Worm (Caenorhabditis elegans) whole organism, L1 larva: ENCODE results near the gene bgnt-1.3.

Experiments used
- C04F5.9 ChIP-seq: sonication (generic microtip); optimal IDR thresholded peaks from 2 replicates; lab custom pipeline; 2016; ENCODE audit warnings: missing genetic modification characterization, missing compliant biosample characterization
- C16A3.4 ChIP-seq: fragments of 150-350 bp; optimal IDR thresholded peaks from 2 replicates; lab custom pipeline; 2014; ENCODE audit warnings: missing biosample characterization, missing genetic modification characterization
- Y116A8C.19 ChIP-seq: sonication (generic microtip); optimal IDR thresholded peaks from 2 replicates; lab custom pipeline; 2016; ENCODE audit warnings: missing compliant biosample characterization, missing genetic modification characterization, borderline replicate concordance
- blmp-1 ChIP-seq: fragments of 150-350 bp; optimal IDR thresholded peaks from 2 replicates; lab custom pipeline; 2014; ENCODE audit warnings: missing biosample characterization, missing genetic modification characterization
- ceh-88 ChIP-seq: fragments of 200-800 bp; sonication (Bioruptor generic); IDR thresholded peaks from 2 replicates; pipeline ENCODE4 v1.3.6; 2022; ENCODE audit warnings: missing genetic modification characterization, missing compliant biosample characterization
- ceh-90 ChIP-seq: sonication (generic microtip); optimal IDR thresholded peaks from 2 replicates; lab custom pipeline; 2016; ENCODE audit warnings: missing genetic modification characterization, missing compliant biosample characterization
- ces-1 ChIP-seq: fragments of 150-350 bp; optimal IDR thresholded peaks from 2 replicates; lab custom pipeline; 2014; ENCODE audit warnings: missing biosample characterization, missing genetic modification reagents, missing genetic modification characterization
- efl-1 ChIP-seq, 4 experiments: fragments of 150-350 bp; optimal IDR thresholded peaks in 3 of 4; peaks in 1 of 4; 1 replicate in 1 of 4; 2 replicates in 3 of 4; lab custom pipeline; 2014; ENCODE audit warnings: missing biosample characterization in 2 of 4, missing genetic modification characterization in 2 of 4, missing genetic modification reagents in 2 of 4
- efl-3 ChIP-seq: fragments of 200-800 bp; sonication (Bioruptor generic); optimal IDR thresholded peaks from 2 replicates; lab custom pipeline; 2018; ENCODE audit warnings: mild to moderate bottlenecking, missing genetic modification characterization, missing compliant biosample characterization
- egl-27 ChIP-seq, 2 experiments: fragments of 150-350 bp in 1 of 2; sonication (generic microtip); optimal IDR thresholded peaks; 3 replicates each; lab custom pipeline; 2017 to 2018; ENCODE audit warnings: missing biosample characterization in 2 of 2, missing genetic modification characterization in 2 of 2, missing genetic modification reagents in 2 of 2
- elt-2 ChIP-seq: sonication (generic microtip); optimal IDR thresholded peaks from 2 replicates; lab custom pipeline; 2016; ENCODE audit warnings: missing genetic modification characterization, mild to moderate bottlenecking, inconsistent platforms, missing compliant biosample characterization, missing genetic modification reagents
- elt-3 ChIP-seq, 6 experiments: fragments of 150-350 bp in 1 of 6; sonication (generic microtip); optimal IDR thresholded peaks; 2 replicates each; lab custom pipeline; 2017 to 2018; ENCODE audit warnings: missing biosample characterization in 6 of 6, missing genetic modification characterization in 6 of 6, inconsistent platforms in 1 of 6
- ets-5 ChIP-seq: fragments of 200-800 bp; sonication (Bioruptor generic); IDR thresholded peaks from 2 replicates; pipeline ENCODE4 v1.3.6; 2022; ENCODE audit warnings: missing genetic modification characterization, missing compliant biosample characterization
- fkh-10 ChIP-seq: sonication (generic microtip); optimal IDR thresholded peaks from 2 replicates; lab custom pipeline; 2017; ENCODE audit warnings: missing biosample characterization, missing genetic modification reagents, missing genetic modification characterization
- fkh-4 ChIP-seq: sonication (generic microtip); optimal IDR thresholded peaks from 2 replicates; lab custom pipeline; 2016; ENCODE audit warnings: missing compliant biosample characterization, missing genetic modification characterization, borderline replicate concordance
- grh-1 ChIP-seq: fragments of 200-800 bp; sonication (Bioruptor generic); IDR thresholded peaks from 2 replicates; pipeline ENCODE4 v1.3.6; 2022; ENCODE audit warnings: missing genetic modification reagents, missing genetic modification characterization, missing compliant biosample characterization
- lin-14 ChIP-seq: fragments of 200-800 bp; sonication (Bioruptor generic); optimal IDR thresholded peaks from 2 replicates; lab custom pipeline; 2018; ENCODE audit warnings: mild to moderate bottlenecking, missing genetic modification characterization, moderate library complexity, missing compliant biosample characterization
- lin-39 ChIP-seq: fragments of 150-350 bp; optimal IDR thresholded peaks from 2 replicates; lab custom pipeline; 2014; ENCODE audit warnings: missing biosample characterization, missing genetic modification reagents, missing genetic modification characterization
- lir-3 ChIP-seq: sonication (generic microtip); optimal IDR thresholded peaks from 2 replicates; lab custom pipeline; 2016; ENCODE audit warnings: mild to moderate bottlenecking, missing genetic modification characterization, moderate library complexity, missing compliant biosample characterization; ENCODE audit not compliant: poor library complexity
- lsy-2 ChIP-seq, 2 experiments: fragments of 150-350 bp; optimal IDR thresholded peaks; 2 replicates each; lab custom pipeline; 2014; ENCODE audit warnings: missing biosample characterization in 2 of 2, missing genetic modification characterization in 2 of 2
- mef-2 ChIP-seq: fragments of 150-350 bp; optimal IDR thresholded peaks from 2 replicates; lab custom pipeline; 2014; ENCODE audit warnings: missing biosample characterization, missing genetic modification characterization
- mep-1 ChIP-seq: fragments of 150-350 bp; optimal IDR thresholded peaks from 2 replicates; lab custom pipeline; 2014; ENCODE audit warnings: missing biosample characterization, missing genetic modification characterization
- nhr-19 ChIP-seq: fragments of 200-800 bp; sonication (Bioruptor generic); conservative IDR thresholded peaks from 2 replicates; pipeline ENCODE4 v1.3.6; 2022; ENCODE audit warnings: missing genetic modification characterization, missing compliant biosample characterization
- nhr-28 ChIP-seq: fragments of 150-350 bp; optimal IDR thresholded peaks from 2 replicates; lab custom pipeline; 2014; ENCODE audit warnings: missing biosample characterization, missing genetic modification characterization
- nhr-47 ChIP-seq: sonication (generic microtip); optimal IDR thresholded peaks from 2 replicates; lab custom pipeline; 2016; ENCODE audit warnings: mild to moderate bottlenecking, missing genetic modification characterization, moderate library complexity, missing compliant biosample characterization
- nhr-84 ChIP-seq: sonication (generic microtip); optimal IDR thresholded peaks from 2 replicates; lab custom pipeline; 2017; ENCODE audit warnings: missing biosample characterization, missing genetic modification characterization
- rnt-1 ChIP-seq: sonication (generic microtip); optimal IDR thresholded peaks from 2 replicates; lab custom pipeline; 2016; ENCODE audit warnings: mild to moderate bottlenecking, missing genetic modification characterization, moderate library complexity, missing compliant biosample characterization
- snu-23 ChIP-seq: sonication (generic microtip); optimal IDR thresholded peaks from 2 replicates; lab custom pipeline; 2016; ENCODE audit warnings: missing genetic modification characterization, missing compliant biosample characterization
- sptf-1 ChIP-seq: fragments of 150-350 bp; optimal IDR thresholded peaks from 2 replicates; lab custom pipeline; 2014; ENCODE audit warnings: missing biosample characterization, missing genetic modification characterization
- tlp-1 ChIP-seq: fragments of 150-350 bp; optimal IDR thresholded peaks from 2 replicates; lab custom pipeline; 2014; ENCODE audit warnings: missing biosample characterization, missing genetic modification characterization
- unc-130 ChIP-seq: fragments of 150-350 bp; optimal IDR thresholded peaks from 2 replicates; lab custom pipeline; 2017; ENCODE audit warnings: missing biosample characterization, missing genetic modification characterization, inconsistent platforms
- unc-30 ChIP-seq: sonication (generic microtip); optimal IDR thresholded peaks from 2 replicates; lab custom pipeline; 2017; ENCODE audit warnings: missing biosample characterization, missing genetic modification characterization
- unc-62 ChIP-seq: fragments of 150-350 bp; optimal IDR thresholded peaks from 2 replicates; lab custom pipeline; 2014; ENCODE audit warnings: missing biosample characterization, missing genetic modification reagents, missing genetic modification characterization
- vab-15 ChIP-seq: sonication (generic microtip); optimal IDR thresholded peaks from 2 replicates; lab custom pipeline; 2017; ENCODE audit warnings: missing genotype, mild to moderate bottlenecking, missing genetic modification characterization, missing compliant biosample characterization
- xbp-1 ChIP-seq: sonication (generic microtip); optimal IDR thresholded peaks from 2 replicates; lab custom pipeline; 2016; ENCODE audit warnings: missing genetic modification characterization, missing compliant biosample characterization
- zag-1 ChIP-seq: fragments of 150-350 bp; optimal IDR thresholded peaks from 2 replicates; lab custom pipeline; 2014; ENCODE audit warnings: missing biosample characterization, missing genetic modification characterization
- ztf-11 ChIP-seq, 2 experiments: sonication (generic microtip); optimal IDR thresholded peaks; 2 replicates each; lab custom pipeline; 2016 to 2017; ENCODE audit warnings: missing genetic modification characterization in 2 of 2, missing biosample characterization in 1 of 2, missing compliant biosample characterization in 1 of 2

The bgnt-1.3 gene

DNA sequence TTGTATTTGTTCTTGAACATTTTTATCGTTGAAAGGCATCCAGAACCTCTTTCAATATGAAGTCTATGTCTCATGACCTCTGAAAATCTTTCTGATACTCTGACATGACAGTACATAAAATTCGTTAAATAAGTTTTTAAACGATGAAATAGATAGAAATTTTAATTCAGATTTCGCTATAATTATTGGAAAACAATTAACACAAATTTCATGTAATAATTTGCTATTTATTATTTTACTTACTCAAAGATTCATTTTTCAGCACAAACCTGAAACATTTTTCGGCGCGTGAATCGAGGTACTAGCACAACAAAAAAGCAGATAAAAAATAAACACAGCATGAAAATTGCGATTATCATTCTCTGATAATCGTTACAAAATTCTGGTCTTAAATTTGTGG is 10.2 kb upstream of the bgnt-1.3 start, which contains the start of gene T13F3.4:
T13F3.4 (minus strand) TSS at position 101 of the 400 bp plus-strand sequence.
- no peak for TF ChIP-seq xbp-1
- no peak for TF ChIP-seq ces-1 (GFP tag; lab: Kevin White, UChicago)
- no peak for TF ChIP-seq lir-3 (tag; lab: Kevin White, UChicago)
- TF ChIP-seq zag-1 (tag; lab: Kevin White, UChicago) = no peak
- no peak for TF ChIP-seq mef-2 (tag; lab: Kevin White, UChicago)
- no peak for TF ChIP-seq ceh-88

DNA sequence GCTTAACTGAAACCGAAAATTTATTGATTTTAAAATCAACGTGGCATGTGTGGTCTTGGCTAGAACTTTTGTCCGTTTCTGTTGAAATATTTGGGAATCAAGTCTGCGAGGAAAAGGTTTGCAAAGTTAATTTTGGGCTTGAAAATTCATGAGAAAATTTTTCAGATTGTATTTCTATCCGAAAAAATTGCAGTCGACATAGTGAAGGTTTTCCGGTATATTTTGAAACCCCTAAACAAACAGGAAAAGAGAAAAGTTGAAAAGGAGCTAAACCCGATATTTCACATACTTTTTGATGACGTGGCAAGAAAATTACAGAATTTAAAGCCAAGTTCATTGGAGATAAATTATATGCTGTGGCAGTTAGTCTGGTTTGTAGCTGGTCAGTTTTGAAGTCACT is 3.4 kb upstream of the bgnt-1.3 start, which contains the start of gene nhr-127:
nhr-127 (plus strand) TSS at position 301 of the 400 bp plus-strand sequence.
- TF ChIP-seq ces-1 (GFP tag; lab: Kevin White, UChicago) = no peak
- TF ChIP-seq fkh-4 (tag; lab: Kevin White, UChicago) = no peak
- no peak for TF ChIP-seq vab-15
- no peak for TF ChIP-seq unc-30
- no peak for TF ChIP-seq egl-27 (tag; optimal IDR thresholded peaks at IDR 0.05; lab: Kevin White, UChicago)
- TF ChIP-seq grh-1 (GFP tag; lab: Robert Waterston, UW) = no peak
- TF ChIP-seq, all 84 proteins: peak for 0

DNA sequence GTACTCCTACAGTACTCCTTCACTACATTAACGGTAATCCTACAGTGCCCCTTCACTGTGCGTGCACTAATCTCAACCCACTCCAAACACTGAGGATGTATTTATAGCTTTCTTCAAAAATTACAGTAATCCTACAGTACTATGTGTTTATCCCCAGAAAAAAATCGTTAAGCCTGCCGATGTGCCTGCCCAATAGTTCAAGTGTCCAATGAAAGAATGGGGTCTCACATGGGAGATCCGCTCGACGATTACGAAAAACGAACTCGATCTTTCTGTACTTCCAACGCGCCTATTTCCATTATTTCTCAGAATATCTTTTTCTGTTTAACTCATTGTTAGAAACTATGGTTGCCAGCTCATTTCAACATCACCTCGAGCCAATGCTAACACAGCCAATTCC is 1.8 kb upstream of the bgnt-1.3 start, which contains the start of gene nhr-218:
nhr-218 (plus strand) TSS at position 301 of the 400 bp plus-strand sequence.
- TF ChIP-seq unc-62 (GFP tag; lab: Kevin White, UChicago) = no peak
- TF ChIP-seq snu-23 (GFP tag; lab: Kevin White, UChicago) = no peak
- no peak for TF ChIP-seq elt-3 (tag; optimal IDR thresholded peaks at IDR 0.05; lab: Kevin White, UChicago)
- no peak for TF ChIP-seq vab-15
- TF ChIP-seq rnt-1 (tag; lab: Kevin White, UChicago) = no peak
- TF ChIP-seq unc-130 = no peak
- TF ChIP-seq grh-1 (GFP tag; lab: Robert Waterston, UW) = no peak
- no peak for TF ChIP-seq tlp-1 (tag; lab: Kevin White, UChicago)
- TF ChIP-seq efl-3 (GFP tag; lab: Kevin White, UChicago) = no peak
- TF ChIP-seq lin-39 (tag; lab: Kevin White, UChicago) = no peak
- no peak for TF ChIP-seq nhr-28 (tag; lab: Kevin White, UChicago)
- TF ChIP-seq mep-1 (tag; lab: Kevin White, UChicago) = no peak
- no peak for TF ChIP-seq fkh-10 (GFP tag; lab: Kevin White, UChicago)

- TF ChIP-seq vab-15 = no peak
- TF ChIP-seq ceh-90 (tag; lab: Kevin White, UChicago) = no peak
- TF ChIP-seq efl-1 (optimal IDR thresholded peaks at IDR 0.05; lab: Kevin White, UChicago) = no peak
- no peak for TF ChIP-seq efl-1 (GFP tag; optimal IDR thresholded peaks at IDR 0.05 in 1 of 2; lab: Kevin White, UChicago)
- no peak for TF ChIP-seq ztf-11 (tag; optimal IDR thresholded peaks at IDR 0.05; lab: Kevin White, UChicago)
- no peak for TF ChIP-seq lsy-2 (tag; optimal IDR thresholded peaks at IDR 0.05; lab: Kevin White, UChicago)
- TF ChIP-seq C04F5.9 (tag; lab: Kevin White, UChicago) = no peak
- TF ChIP-seq fkh-4 (tag; lab: Kevin White, UChicago) = no peak
- no peak for TF ChIP-seq ets-5 (GFP tag; lab: Robert Waterston, UW)
- no peak for TF ChIP-seq fkh-10 (GFP tag; lab: Kevin White, UChicago)
- TF ChIP-seq elt-2 = no peak
- no peak for TF ChIP-seq mep-1 (tag; lab: Kevin White, UChicago)
- TF ChIP-seq sptf-1 (tag; lab: Kevin White, UChicago) = no peak
- TF ChIP-seq blmp-1 (tag; lab: Kevin White, UChicago) = no peak
Measured at ce11 chrV:16253687-16254086, 2.6 kb downstream of the bgnt-1.3 start, which contains the start of gene gcy-20. Gene gcy-20, minus strand, starts transcription at chrV:16253787.

- TF ChIP-seq rnt-1 (tag; lab: Kevin White, UChicago) (no peak), Y116A8C.19 (tag; lab: Kevin White, UChicago) (no peak), C16A3.4 (no peak), efl-1 (optimal IDR thresholded peaks at IDR 0.05; lab: Kevin White, UChicago) (no peak), efl-1 (GFP tag; optimal IDR thresholded peaks at IDR 0.05 in 1 of 2; lab: Kevin White, UChicago) (no peak), efl-3 (GFP tag; lab: Kevin White, UChicago) (no peak), nhr-84 (tag; lab: Kevin White, UChicago) (no peak), lin-14 (no peak), nhr-47 (tag; lab: Kevin White, UChicago) (no peak), nhr-19 (GFP tag; lab: Robert Waterston, UW) (no peak), fkh-4 (tag; lab: Kevin White, UChicago) (no peak)
Measured at ce11 chrV:16249105-16249504, 7.2 kb downstream of the bgnt-1.3 start.
